Worm (Caenorhabditis elegans) whole organism, young adult: ENCODE results near the gene rab-6.1.

Experiments
- D2030.7 ChIP-seq: fragments of 200-800 bp; sonication (Bioruptor generic); IDR thresholded peaks from 2 replicates; pipeline ENCODE4 v1.3.6; 2022; ENCODE audit warnings: missing genetic modification reagents, missing genetic modification characterization, missing compliant biosample characterization
- ceh-91 ChIP-seq: fragments of 200-800 bp; sonication (Bioruptor generic); IDR thresholded peaks from 2 replicates; pipeline ENCODE4 v1.3.6; 2022; ENCODE audit warnings: missing genetic modification reagents, missing genetic modification characterization, missing compliant biosample characterization
- lin-26 ChIP-seq: fragments of 200-800 bp; sonication (Bioruptor generic); IDR thresholded peaks from 2 replicates; pipeline ENCODE4 v1.3.6; 2022; ENCODE audit warnings: missing genetic modification reagents, missing genetic modification characterization, missing compliant biosample characterization
- lsy-27 ChIP-seq: sonication (generic microtip); optimal IDR thresholded peaks from 2 replicates; lab custom pipeline; 2017; ENCODE audit warnings: missing genetic modification characterization, mild to moderate bottlenecking, missing compliant biosample characterization, antibody characterized with exemption, missing genotype, borderline replicate concordance; ENCODE audit not compliant: insufficient read depth
- nhr-120 ChIP-seq: fragments of 200-800 bp; sonication (Bioruptor generic); IDR thresholded peaks from 2 replicates; pipeline ENCODE4 v1.3.6; 2022; ENCODE audit warnings: missing genetic modification characterization, missing compliant biosample characterization
- nhr-27 ChIP-seq: fragments of 200-800 bp; sonication (Bioruptor generic); optimal IDR thresholded peaks from 2 replicates; lab custom pipeline; 2018; ENCODE audit warnings: mild to moderate bottlenecking, missing genetic modification characterization, moderate library complexity, missing compliant biosample characterization
- rcor-1 ChIP-seq: fragments of 200-800 bp; sonication (Bioruptor generic); IDR thresholded peaks from 2 replicates; pipeline ENCODE4 v1.3.6; 2022; ENCODE audit warnings: missing genetic modification reagents, missing genetic modification characterization, missing compliant biosample characterization

DNA sequence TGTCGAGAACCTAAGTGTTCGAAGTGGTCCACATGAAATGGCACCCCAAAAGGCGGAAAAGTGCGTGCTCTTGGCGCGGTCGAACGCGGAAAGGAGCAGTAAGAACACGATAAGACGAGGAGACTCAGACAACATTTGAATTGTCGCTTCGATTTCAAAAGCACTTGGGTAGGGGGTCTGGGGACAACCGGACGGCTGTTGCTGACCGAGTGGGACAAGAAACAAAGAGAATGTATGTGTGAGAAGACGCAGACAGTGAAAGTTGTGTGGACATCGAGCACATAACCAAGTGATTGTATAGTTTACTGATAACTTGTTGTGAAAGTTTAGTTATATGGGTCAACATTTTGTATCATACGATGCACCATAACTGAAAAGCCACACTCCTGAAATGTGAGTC is 1.4 kb upstream of the rab-6.1 start:
- TF ChIP-seq nhr-120 (no peak), lsy-27 (tag; lab: Kevin White, UChicago) (no peak), nhr-27 (tag; lab: Kevin White, UChicago) (no peak), rcor-1 (GFP tag; lab: Robert Waterston, UW) (no peak), lin-26 (GFP tag; lab: Robert Waterston, UW) (no peak), D2030.7 (GFP tag; lab: Robert Waterston, UW) (no peak), ceh-91 (GFP tag; lab: Robert Waterston, UW) (no peak)
